Worm (Caenorhabditis elegans): ENCODE measurements around the gene acc-1.

DNA sequence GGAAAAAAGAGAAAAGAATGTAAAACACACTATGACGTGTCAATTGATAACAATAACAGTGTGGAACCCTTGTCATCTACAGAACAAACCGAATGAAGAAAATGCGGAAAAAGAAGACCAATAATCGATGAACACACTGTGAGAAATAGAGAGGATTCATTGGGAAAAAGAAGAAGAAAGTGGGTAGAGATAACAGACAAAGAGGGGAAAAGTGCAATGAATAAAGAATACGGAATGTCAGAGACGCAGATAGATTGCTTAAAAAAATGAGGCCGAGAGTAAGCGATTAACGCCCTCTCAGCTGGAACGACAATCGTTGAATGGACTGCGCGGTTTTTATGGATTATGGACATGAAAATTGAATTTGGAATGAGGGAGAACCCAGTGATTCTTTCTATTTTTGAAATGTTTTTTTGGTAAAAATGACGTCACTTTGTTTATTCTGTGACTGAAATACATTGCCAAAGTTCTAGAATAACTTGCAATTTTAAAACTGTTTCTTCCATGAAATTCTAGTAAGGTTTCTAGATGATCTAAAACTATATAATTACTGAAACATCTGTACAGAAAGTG is 10.0 kb upstream of the acc-1 start, which contains the start of gene amph-1:
- no peak for TF ChIP-seq ztf-11 (tag; optimal IDR thresholded peaks at IDR 0.05)
- no peak for TF ChIP-seq ceh-82 (tag; optimal IDR thresholded peaks at IDR 0.05)
- TF ChIP-seq nhr-11 (tag; optimal IDR thresholded peaks at IDR 0.05), result no peak
- peak; percentile 70 for TF ChIP-seq nfya-1 (tag; optimal IDR thresholded peaks at IDR 0.05; ENCODE audit: insufficient read depth)
- peak; percentile 45 for TF ChIP-seq elt-2 (tag; optimal IDR thresholded peaks at IDR 0.05)
- no peak for TF ChIP-seq nhr-237 (tag; optimal IDR thresholded peaks at IDR 0.05)

Data from whole organism, L3 larva.